Fruit fly (Drosophila melanogaster) whole organism, embryonic: ENCODE measurements around the gene ash1.

Experiments used
- Asciz ChIP-seq: fragments of 200-800 bp; sonication (Bioruptor generic); optimal IDR thresholded peaks from 2 replicates; lab custom pipeline; 2017; ENCODE audit warnings: missing biosample characterization, mild to moderate bottlenecking, missing genetic modification characterization, missing genetic modification reagents
- Atf3 ChIP-seq: fragments of 200-800 bp; sonication (Bioruptor generic); optimal IDR thresholded peaks from 3 replicates; lab custom pipeline; 2016; ENCODE audit warnings: missing biosample characterization, missing genetic modification characterization
- B-H1 ChIP-seq: fragments of 200-800 bp; sonication (Bioruptor generic); IDR thresholded peaks from 3 replicates; pipeline ENCODE4 v1.3.6; 2022; ENCODE audit warnings: missing biosample characterization, missing genetic modification characterization
- Blimp-1 ChIP-seq: fragments of 200-800 bp; sonication (Bioruptor generic); optimal IDR thresholded peaks from 3 replicates; lab custom pipeline; 2018; ENCODE audit warnings: missing biosample characterization, missing genetic modification characterization, mild to moderate bottlenecking, moderate library complexity, missing genetic modification reagents
- CG10147 ChIP-seq: fragments of 200-800 bp; sonication (Bioruptor generic); optimal IDR thresholded peaks from 2 replicates; lab custom pipeline; 2019; ENCODE audit warnings: missing biosample characterization, mild to moderate bottlenecking, missing genetic modification characterization, moderate library complexity
- CG10267 ChIP-seq: fragments of 200-800 bp; sonication (Bioruptor generic); optimal IDR thresholded peaks from 2 replicates; lab custom pipeline; 2018; ENCODE audit warnings: missing biosample characterization, mild to moderate bottlenecking, missing genetic modification characterization, moderate library complexity
- CG10543 ChIP-seq: fragments of 200-800 bp; sonication (Bioruptor generic); optimal IDR thresholded peaks from 3 replicates; lab custom pipeline; 2017; ENCODE audit warnings: missing biosample characterization, mild to moderate bottlenecking, missing genetic modification characterization, moderate library complexity
- CG12219 ChIP-seq: fragments of 200-800 bp; sonication (Bioruptor generic); optimal IDR thresholded peaks from 3 replicates; lab custom pipeline; 2018; ENCODE audit warnings: missing biosample characterization, mild to moderate bottlenecking, missing genetic modification characterization
- CG12391 ChIP-seq: fragments of 200-800 bp; sonication (Bioruptor generic); optimal IDR thresholded peaks from 3 replicates; lab custom pipeline; 2018; ENCODE audit warnings: missing biosample characterization, mild to moderate bottlenecking, missing genetic modification characterization, moderate library complexity
- CG12659 ChIP-seq: fragments of 200-800 bp; sonication (Bioruptor generic); optimal IDR thresholded peaks from 3 replicates; lab custom pipeline; 2017; ENCODE audit warnings: mild to moderate bottlenecking, missing biosample characterization, missing genetic modification reagents, missing genetic modification characterization
- CG12769 ChIP-seq: fragments of 200-800 bp; sonication (Bioruptor generic); optimal IDR thresholded peaks from 2 replicates; lab custom pipeline; 2019; ENCODE audit warnings: missing biosample characterization, mild to moderate bottlenecking, missing genetic modification characterization, moderate library complexity
- CG14965 ChIP-seq: fragments of 200-800 bp; sonication (Bioruptor generic); optimal IDR thresholded peaks from 2 replicates; lab custom pipeline; 2016; ENCODE audit warnings: missing biosample characterization, missing genetic modification characterization, borderline replicate concordance
- CG18476 ChIP-seq: fragments of 200-800 bp; sonication (Bioruptor generic); optimal IDR thresholded peaks from 2 replicates; lab custom pipeline; 2016; ENCODE audit warnings: missing biosample characterization, mild to moderate bottlenecking, missing genetic modification characterization
- CG3281 ChIP-seq: fragments of 200-800 bp; sonication (Bioruptor generic); optimal IDR thresholded peaks from 3 replicates; lab custom pipeline; 2017; ENCODE audit warnings: missing biosample characterization, mild to moderate bottlenecking, missing genetic modification characterization
- CG5953 ChIP-seq: fragments of 200-800 bp; sonication (Bioruptor generic); IDR thresholded peaks from 2 replicates; pipeline ENCODE4 v1.3.6; 2022; ENCODE audit warnings: missing biosample characterization, missing genetic modification characterization
- CG6765 ChIP-seq: fragments of 200-800 bp; sonication (Bioruptor generic); optimal IDR thresholded peaks from 3 replicates; lab custom pipeline; 2017; ENCODE audit warnings: missing biosample characterization, mild to moderate bottlenecking, missing genetic modification characterization
- CG6791 ChIP-seq: fragments of 200-800 bp; sonication (Bioruptor generic); IDR thresholded peaks from 3 replicates; pipeline ENCODE4 v1.3.6; 2022; ENCODE audit warnings: missing biosample characterization, missing genetic modification characterization; ENCODE audit not compliant: partially characterized antibody
- CG8478 ChIP-seq: fragments of >200 bp; optimal IDR thresholded peaks from 2 replicates; lab custom pipeline; 2018
- CG9727 ChIP-seq: fragments of 200-800 bp; sonication (Bioruptor generic); optimal IDR thresholded peaks from 3 replicates; lab custom pipeline; 2017; ENCODE audit warnings: missing biosample characterization, mild to moderate bottlenecking, missing genetic modification characterization
- Doc3 ChIP-seq: fragments of 200-800 bp; sonication (Bioruptor generic); IDR thresholded peaks from 3 replicates; pipeline ENCODE4 v1.3.6; 2022; ENCODE audit warnings: missing biosample characterization, missing genetic modification characterization; ENCODE audit not compliant: partially characterized antibody
- Fer1 ChIP-seq: fragments of 200-800 bp; sonication (Bioruptor generic); optimal IDR thresholded peaks from 2 replicates; lab custom pipeline; 2017; ENCODE audit warnings: missing biosample characterization, mild to moderate bottlenecking, missing genetic modification characterization
- GATAe ChIP-seq: fragments of 200-800 bp; sonication (Bioruptor generic); conservative IDR thresholded peaks from 2 replicates; pipeline ENCODE4 v1.3.6; 2022; ENCODE audit warnings: missing biosample characterization, missing genetic modification characterization
- NFAT ChIP-seq: fragments of 200-800 bp; sonication (Bioruptor generic); IDR thresholded peaks from 2 replicates; pipeline ENCODE4 v1.3.6; 2022; ENCODE audit warnings: missing biosample characterization, missing genetic modification characterization
- Opbp ChIP-seq: fragments of 200-800 bp; sonication (Bioruptor generic); IDR thresholded peaks from 3 replicates; pipeline ENCODE4 v1.3.6; 2022; ENCODE audit warnings: missing biosample characterization, missing genetic modification characterization; ENCODE audit not compliant: partially characterized antibody
- Side ChIP-seq: fragments of 200-800 bp; sonication (Bioruptor generic); optimal IDR thresholded peaks from 2 replicates; lab custom pipeline; 2016; ENCODE audit warnings: missing biosample characterization, missing genetic modification characterization
- Stat92E ChIP-seq, 3 experiments: fragments of >200 bp in 2 of 3; fragments of 200-800 bp in 1 of 3; sonication (Bioruptor generic) in 1 of 3; optimal IDR thresholded peaks; 2 replicates each; lab custom pipeline; 2017 to 2019; ENCODE audit warnings: missing biosample characterization in 3 of 3, missing genetic modification characterization in 3 of 3, mild to moderate bottlenecking in 1 of 3, moderate library complexity in 1 of 3
- Vsx1 ChIP-seq: fragments of 200-800 bp; sonication (Bioruptor generic); optimal IDR thresholded peaks from 2 replicates; lab custom pipeline; 2017; ENCODE audit warnings: missing biosample characterization, mild to moderate bottlenecking, missing genetic modification characterization, missing genetic modification reagents
- ac ChIP-seq: fragments of 200-800 bp; sonication (Bioruptor generic); optimal IDR thresholded peaks from 3 replicates; lab custom pipeline; 2017; ENCODE audit warnings: missing biosample characterization, mild to moderate bottlenecking, missing genetic modification characterization
- ara ChIP-seq: fragments of 200-800 bp; sonication (Bioruptor generic); IDR thresholded peaks from 2 replicates; pipeline ENCODE4 v1.3.6; 2022; ENCODE audit warnings: missing biosample characterization, missing genetic modification characterization
- ash1 ChIP-seq: fragments of 200-800 bp; sonication (Bioruptor generic); optimal IDR thresholded peaks from 2 replicates; lab custom pipeline; 2018; ENCODE audit warnings: missing biosample characterization, mild to moderate bottlenecking, missing genetic modification characterization
- bab2 ChIP-seq: fragments of 200-800 bp; sonication (Bioruptor generic); optimal IDR thresholded peaks from 2 replicates; lab custom pipeline; 2016; ENCODE audit warnings: missing biosample characterization, missing genetic modification characterization
- bowl ChIP-seq: fragments of 200-800 bp; sonication (Bioruptor generic); IDR thresholded peaks from 2 replicates; pipeline ENCODE4 v1.3.6; 2022; ENCODE audit warnings: missing biosample characterization, missing genetic modification characterization
- ci ChIP-seq: fragments of 200-800 bp; sonication (Bioruptor generic); IDR thresholded peaks from 3 replicates; pipeline ENCODE4 v1.3.6; 2022; ENCODE audit warnings: missing biosample characterization, missing genetic modification characterization
- dm ChIP-seq: fragments of 200-800 bp; sonication (Bioruptor generic); optimal IDR thresholded peaks from 3 replicates; lab custom pipeline; 2016; ENCODE audit warnings: missing biosample characterization, missing genetic modification characterization
- dpn ChIP-seq, 2 experiments: fragments of 200-800 bp; sonication (Bioruptor generic); optimal IDR thresholded peaks; 3 replicates each; lab custom pipeline; 2016; ENCODE audit warnings: missing biosample characterization in 2 of 2, missing genetic modification characterization in 2 of 2
- fru ChIP-seq: fragments of >200 bp; optimal IDR thresholded peaks from 2 replicates; lab custom pipeline; 2017
- fu2 ChIP-seq: fragments of 200-800 bp; sonication (Bioruptor generic); optimal IDR thresholded peaks from 2 replicates; lab custom pipeline; 2016; ENCODE audit warnings: missing biosample characterization, missing genetic modification characterization
- gsb ChIP-seq: fragments of 200-800 bp; sonication (Bioruptor generic); IDR thresholded peaks from 2 replicates; pipeline ENCODE4 v1.3.6; 2022; ENCODE audit warnings: missing biosample characterization, missing genetic modification characterization
- lab ChIP-seq: fragments of 200-800 bp; sonication (Bioruptor generic); optimal IDR thresholded peaks from 3 replicates; lab custom pipeline; 2017; ENCODE audit warnings: missing biosample characterization, missing genetic modification characterization, mild to moderate bottlenecking, moderate library complexity, missing genetic modification reagents
- luna ChIP-seq: fragments of 200-800 bp; sonication (Bioruptor generic); optimal IDR thresholded peaks from 2 replicates; lab custom pipeline; 2016; ENCODE audit warnings: missing biosample characterization, missing genetic modification characterization
- odd ChIP-seq: fragments of 200-800 bp; sonication (Bioruptor generic); optimal IDR thresholded peaks from 2 replicates; lab custom pipeline; 2017; ENCODE audit warnings: missing biosample characterization, mild to moderate bottlenecking, missing genetic modification characterization
- pfk ChIP-seq: fragments of 200-800 bp; sonication (Bioruptor generic); optimal IDR thresholded peaks from 2 replicates; lab custom pipeline; 2018; ENCODE audit warnings: missing biosample characterization, mild to moderate bottlenecking, missing genetic modification characterization, moderate library complexity
- phol ChIP-seq: fragments of 200-800 bp; sonication (Bioruptor generic); optimal IDR thresholded peaks from 3 replicates; lab custom pipeline; 2018; ENCODE audit warnings: missing biosample characterization, mild to moderate bottlenecking, missing genetic modification characterization, moderate library complexity
- pnt ChIP-seq: fragments of 200-800 bp; sonication (Bioruptor generic); optimal IDR thresholded peaks from 3 replicates; lab custom pipeline; 2016; ENCODE audit warnings: missing biosample characterization, missing genetic modification characterization
- sd ChIP-seq: fragments of 200-800 bp; sonication (Bioruptor generic); optimal IDR thresholded peaks from 3 replicates; lab custom pipeline; 2018; ENCODE audit warnings: missing biosample characterization, mild to moderate bottlenecking, missing genetic modification characterization, moderate library complexity
- sima ChIP-seq: fragments of 200-800 bp; sonication (Bioruptor generic); optimal IDR thresholded peaks from 2 replicates; lab custom pipeline; 2016; ENCODE audit warnings: missing biosample characterization, missing genetic modification characterization
- stwl ChIP-seq: fragments of 200-800 bp; sonication (Bioruptor generic); optimal IDR thresholded peaks from 3 replicates; lab custom pipeline; 2018; ENCODE audit warnings: missing biosample characterization, mild to moderate bottlenecking, missing genetic modification characterization, moderate library complexity
- trem ChIP-seq: fragments of 200-800 bp; optimal IDR thresholded peaks from 3 replicates; lab custom pipeline; 2019; ENCODE audit warnings: missing biosample characterization, mild to moderate bottlenecking, missing genetic modification characterization, moderate library complexity
- twi ChIP-seq: fragments of 200-800 bp; optimal IDR thresholded peaks from 2 replicates; lab custom pipeline; 2019; ENCODE audit warnings: missing biosample characterization, mild to moderate bottlenecking, missing genetic modification characterization, moderate library complexity
- vnd ChIP-seq: fragments of 200-800 bp; sonication (Bioruptor generic); IDR thresholded peaks from 3 replicates; pipeline ENCODE4 v1.3.6; 2022; ENCODE audit warnings: missing biosample characterization, missing genetic modification characterization; ENCODE audit not compliant: partially characterized antibody
- zfh1 ChIP-seq: fragments of 200-800 bp; sonication (Bioruptor generic); IDR thresholded peaks from 3 replicates; pipeline ENCODE4 v1.3.6; 2022; ENCODE audit warnings: missing biosample characterization, missing genetic modification characterization

ash1 gene

dm6 chr3L:19630701-19631100, 32.1 kb upstream of the ash1 start (continued):
- TF ChIP-seq ci (GFP tag; lab: Robert Waterston, UW) (no peak), CG6765 (GFP tag; lab: Kevin White, UChicago) (no peak), dm (no peak), ash1 (GFP tag; lab: Kevin White, UChicago) (no peak), CG12659 (no peak), CG8478 (no peak), Fer1 (GFP tag; lab: Kevin White, UChicago) (peak; percentile 42), CG12219 (GFP tag; lab: Kevin White, UChicago) (no peak), luna (GFP tag; lab: Kevin White, UChicago) (no peak), odd (GFP tag; lab: Kevin White, UChicago) (no peak), Side (GFP tag; lab: Kevin White, UChicago) (no peak), ac (GFP tag; lab: Kevin White, UChicago) (peak; percentile 4), Doc3 (GFP tag; lab: Robert Waterston, UW) (no peak), vnd (GFP tag; lab: Robert Waterston, UW) (no peak), CG3281 (GFP tag; lab: Kevin White, UChicago) (peak; percentile 33), twi (tag; lab: Kevin White, UChicago) (no peak), CG12769 (tag; lab: Kevin White, UChicago) (no peak), CG10543 (GFP tag; lab: Kevin White, UChicago) (peak; percentile 55), pfk (no peak), dpn (GFP tag; optimal IDR thresholded peaks at IDR 0.05; lab: Kevin White, UChicago) (no peak), sd (tag; lab: Kevin White, UChicago) (no peak), CG10147 (GFP tag; lab: Kevin White, UChicago) (no peak), CG5953 (GFP tag; lab: Robert Waterston, UW) (no peak), bab2 (GFP tag; lab: Kevin White, UChicago) (no peak), NFAT (GFP tag; lab: Robert Waterston, UW) (0 out of 2 replicates have a peak, but pooled peaks have one; percentile 22), fu2 (no peak), lab (GFP tag; lab: Kevin White, UChicago) (peak; percentile 80), Opbp (GFP tag; lab: Robert Waterston, UW) (0 out of 3 replicates have a peak, but pooled peaks have one; percentile 38), Stat92E (GFP tag; optimal IDR thresholded peaks at IDR 0.05; lab: Kevin White, UChicago) (no peak), Asciz (no peak), ara (GFP tag; lab: Robert Waterston, UW) (no peak), bowl (GFP tag; lab: Robert Waterston, UW) (no peak), Blimp-1 (GFP tag; lab: Kevin White, UChicago) (no peak), zfh1 (GFP tag; lab: Robert Waterston, UW) (no peak), fru (lab: Kevin White, UChicago) (no peak), CG14965 (GFP tag; lab: Kevin White, UChicago) (no peak), CG18476 (no peak), stwl (tag; lab: Kevin White, UChicago) (no peak), B-H1 (GFP tag; lab: Robert Waterston, UW) (no peak), CG10267 (tag; lab: Kevin White, UChicago) (no peak), phol (tag; lab: Kevin White, UChicago) (no peak), Vsx1 (GFP tag; lab: Kevin White, UChicago) (no peak), Atf3 (GFP tag; lab: Kevin White, UChicago) (no peak), pnt (no peak), GATAe (GFP tag; lab: Robert Waterston, UW) (peak; percentile 93), CG12391 (tag; lab: Kevin White, UChicago) (no peak), trem (tag; lab: Kevin White, UChicago) (no peak), CG6791 (no peak), sima (GFP tag; lab: Kevin White, UChicago) (no peak), CG9727 (GFP tag; lab: Kevin White, UChicago) (peak; percentile 21), gsb (no peak)
